Worm (Caenorhabditis elegans) whole organism, L1 larva: ENCODE measurements around the gene F02C12.1.

Experiments used
- C16A3.4 ChIP-seq: fragments of 150-350 bp; optimal IDR thresholded peaks from 2 replicates; lab custom pipeline; 2014; ENCODE audit warnings: missing biosample characterization, missing genetic modification characterization
- F16B12.6 ChIP-seq: fragments of 150-350 bp; optimal IDR thresholded peaks from 2 replicates; lab custom pipeline; 2014; ENCODE audit warnings: missing biosample characterization, missing genetic modification characterization
- aly-2 ChIP-seq: fragments of 150-350 bp; optimal IDR thresholded peaks from 2 replicates; lab custom pipeline; 2014; ENCODE audit warnings: missing biosample characterization, missing genetic modification characterization
- blmp-1 ChIP-seq: fragments of 150-350 bp; optimal IDR thresholded peaks from 2 replicates; lab custom pipeline; 2014; ENCODE audit warnings: missing biosample characterization, missing genetic modification characterization
- ceh-63 ChIP-seq: fragments of 200-800 bp; sonication (Bioruptor generic); optimal IDR thresholded peaks from 2 replicates; lab custom pipeline; 2018; ENCODE audit warnings: mild to moderate bottlenecking, missing genetic modification characterization, missing compliant biosample characterization
- ceh-8 ChIP-seq: fragments of 200-800 bp; sonication (Bioruptor generic); optimal IDR thresholded peaks from 2 replicates; lab custom pipeline; 2018; ENCODE audit warnings: mild to moderate bottlenecking, missing genetic modification characterization, moderate library complexity, missing compliant biosample characterization
- ceh-90 ChIP-seq: sonication (generic microtip); optimal IDR thresholded peaks from 2 replicates; lab custom pipeline; 2016; ENCODE audit warnings: missing genetic modification characterization, missing compliant biosample characterization
- ces-1 ChIP-seq: fragments of 150-350 bp; optimal IDR thresholded peaks from 2 replicates; lab custom pipeline; 2014; ENCODE audit warnings: missing biosample characterization, missing genetic modification reagents, missing genetic modification characterization
- dpl-1 ChIP-seq, 3 experiments: fragments of 150-350 bp in 2 of 3; sonication (generic microtip) in 1 of 3; optimal IDR thresholded peaks; 2 replicates each; lab custom pipeline; 2014 to 2017; ENCODE audit warnings: missing biosample characterization in 3 of 3, missing genetic modification characterization in 3 of 3, missing genetic modification reagents in 3 of 3
- dsc-1 ChIP-seq: sonication (generic microtip); optimal IDR thresholded peaks from 2 replicates; lab custom pipeline; 2016; ENCODE audit warnings: mild to moderate bottlenecking, missing genetic modification characterization, missing compliant biosample characterization
- efl-1 ChIP-seq, 4 experiments: fragments of 150-350 bp; optimal IDR thresholded peaks in 3 of 4; peaks in 1 of 4; 1 replicate in 1 of 4; 2 replicates in 3 of 4; lab custom pipeline; 2014; ENCODE audit warnings: missing biosample characterization in 2 of 4, missing genetic modification characterization in 2 of 4, missing genetic modification reagents in 2 of 4
- egl-13 ChIP-seq: sonication (generic microtip); optimal IDR thresholded peaks from 2 replicates; lab custom pipeline; 2016; ENCODE audit warnings: missing genotype, missing genetic modification reagents, missing genetic modification characterization, missing compliant biosample characterization
- elt-3 ChIP-seq, 6 experiments: fragments of 150-350 bp in 1 of 6; sonication (generic microtip); optimal IDR thresholded peaks; 2 replicates each; lab custom pipeline; 2017 to 2018; ENCODE audit warnings: missing biosample characterization in 6 of 6, missing genetic modification characterization in 6 of 6, inconsistent platforms in 1 of 6
- ets-5 ChIP-seq: fragments of 200-800 bp; sonication (Bioruptor generic); IDR thresholded peaks from 2 replicates; pipeline ENCODE4 v1.3.6; 2022; ENCODE audit warnings: missing genetic modification characterization, missing compliant biosample characterization
- fkh-10 ChIP-seq: sonication (generic microtip); optimal IDR thresholded peaks from 2 replicates; lab custom pipeline; 2017; ENCODE audit warnings: missing biosample characterization, missing genetic modification reagents, missing genetic modification characterization
- fkh-4 ChIP-seq: sonication (generic microtip); optimal IDR thresholded peaks from 2 replicates; lab custom pipeline; 2016; ENCODE audit warnings: missing compliant biosample characterization, missing genetic modification characterization, borderline replicate concordance
- fos-1 ChIP-seq: fragments of 150-350 bp; optimal IDR thresholded peaks from 2 replicates; lab custom pipeline; 2014; ENCODE audit warnings: missing biosample characterization, missing genetic modification characterization
- hlh-17 ChIP-seq: fragments of 200-800 bp; sonication (Bioruptor generic); optimal IDR thresholded peaks from 2 replicates; lab custom pipeline; 2018; ENCODE audit warnings: missing genetic modification characterization, mild to moderate bottlenecking, missing compliant biosample characterization, moderate library complexity, borderline replicate concordance
- hlh-4 ChIP-seq: sonication (generic microtip); optimal IDR thresholded peaks from 2 replicates; lab custom pipeline; 2016; ENCODE audit warnings: mild to moderate bottlenecking, missing genetic modification characterization, missing compliant biosample characterization
- hpl-2 ChIP-seq: fragments of 150-350 bp; optimal IDR thresholded peaks from 2 replicates; lab custom pipeline; 2014; ENCODE audit warnings: missing biosample characterization, missing genetic modification reagents, missing genetic modification characterization
- isw-1 ChIP-seq: fragments of 200-800 bp; sonication (Bioruptor generic); IDR thresholded peaks from 2 replicates; pipeline ENCODE4 v1.3.6; 2022; ENCODE audit warnings: missing genetic modification characterization, missing compliant biosample characterization
- jun-1 ChIP-seq: fragments of 150-350 bp; optimal IDR thresholded peaks from 2 replicates; lab custom pipeline; 2014; ENCODE audit warnings: missing biosample characterization, missing genetic modification reagents, missing genetic modification characterization
- lin-13 ChIP-seq: fragments of 150-350 bp; optimal IDR thresholded peaks from 2 replicates; lab custom pipeline; 2014; ENCODE audit warnings: missing biosample characterization, missing genetic modification reagents, missing genetic modification characterization
- lin-14 ChIP-seq: fragments of 200-800 bp; sonication (Bioruptor generic); optimal IDR thresholded peaks from 2 replicates; lab custom pipeline; 2018; ENCODE audit warnings: mild to moderate bottlenecking, missing genetic modification characterization, moderate library complexity, missing compliant biosample characterization
- lin-15B ChIP-seq: fragments of 150-350 bp; sonication (generic microtip); optimal IDR thresholded peaks from 3 replicates; lab custom pipeline; 2014; ENCODE audit warnings: missing biosample characterization, missing genetic modification characterization
- lin-35 ChIP-seq, 2 experiments: fragments of 150-350 bp; optimal IDR thresholded peaks; 2 replicates each; lab custom pipeline; 2014; ENCODE audit warnings: missing biosample characterization in 2 of 2, missing genetic modification characterization in 2 of 2, missing genetic modification reagents in 2 of 2
- lin-39 ChIP-seq: fragments of 150-350 bp; optimal IDR thresholded peaks from 2 replicates; lab custom pipeline; 2014; ENCODE audit warnings: missing biosample characterization, missing genetic modification reagents, missing genetic modification characterization
- lir-3 ChIP-seq: sonication (generic microtip); optimal IDR thresholded peaks from 2 replicates; lab custom pipeline; 2016; ENCODE audit warnings: mild to moderate bottlenecking, missing genetic modification characterization, moderate library complexity, missing compliant biosample characterization; ENCODE audit not compliant: poor library complexity
- mep-1 ChIP-seq: fragments of 150-350 bp; optimal IDR thresholded peaks from 2 replicates; lab custom pipeline; 2014; ENCODE audit warnings: missing biosample characterization, missing genetic modification characterization
- nhr-19 ChIP-seq: fragments of 200-800 bp; sonication (Bioruptor generic); conservative IDR thresholded peaks from 2 replicates; pipeline ENCODE4 v1.3.6; 2022; ENCODE audit warnings: missing genetic modification characterization, missing compliant biosample characterization
- nhr-47 ChIP-seq: sonication (generic microtip); optimal IDR thresholded peaks from 2 replicates; lab custom pipeline; 2016; ENCODE audit warnings: mild to moderate bottlenecking, missing genetic modification characterization, moderate library complexity, missing compliant biosample characterization
- nhr-71 ChIP-seq: sonication (generic microtip); optimal IDR thresholded peaks from 2 replicates; lab custom pipeline; 2016; ENCODE audit warnings: mild to moderate bottlenecking, missing genetic modification characterization, moderate library complexity, missing compliant biosample characterization
- nhr-76 ChIP-seq: sonication (generic microtip); optimal IDR thresholded peaks from 2 replicates; lab custom pipeline; 2017; ENCODE audit warnings: missing biosample characterization, missing genetic modification characterization
- nhr-84 ChIP-seq: sonication (generic microtip); optimal IDR thresholded peaks from 2 replicates; lab custom pipeline; 2017; ENCODE audit warnings: missing biosample characterization, missing genetic modification characterization
- nhr-90 ChIP-seq: sonication (generic microtip); optimal IDR thresholded peaks from 2 replicates; lab custom pipeline; 2016; ENCODE audit warnings: mild to moderate bottlenecking, missing genetic modification characterization, missing compliant biosample characterization; ENCODE audit not compliant: poor library complexity
- pqm-1 ChIP-seq: sonication (generic microtip); optimal IDR thresholded peaks from 3 replicates; lab custom pipeline; 2017; ENCODE audit warnings: missing biosample characterization, missing genetic modification characterization
- rnt-1 ChIP-seq: sonication (generic microtip); optimal IDR thresholded peaks from 2 replicates; lab custom pipeline; 2016; ENCODE audit warnings: mild to moderate bottlenecking, missing genetic modification characterization, moderate library complexity, missing compliant biosample characterization
- snpc-4 ChIP-seq: fragments of 150-350 bp; optimal IDR thresholded peaks from 2 replicates; lab custom pipeline; 2014; ENCODE audit warnings: missing biosample characterization, missing genetic modification characterization
- snu-23 ChIP-seq: sonication (generic microtip); optimal IDR thresholded peaks from 2 replicates; lab custom pipeline; 2016; ENCODE audit warnings: missing genetic modification characterization, missing compliant biosample characterization
- sox-4 ChIP-seq: sonication (generic microtip); optimal IDR thresholded peaks from 2 replicates; lab custom pipeline; 2016; ENCODE audit warnings: missing genetic modification characterization, missing compliant biosample characterization
- sup-37 ChIP-seq: fragments of 200-800 bp; sonication (Bioruptor generic); optimal IDR thresholded peaks from 2 replicates; lab custom pipeline; 2018; ENCODE audit warnings: mild to moderate bottlenecking, missing genetic modification characterization, missing compliant biosample characterization
- tbx-2 ChIP-seq: sonication (generic microtip); optimal IDR thresholded peaks from 2 replicates; lab custom pipeline; 2016; ENCODE audit warnings: missing genetic modification characterization, missing compliant biosample characterization
- unc-30 ChIP-seq: sonication (generic microtip); optimal IDR thresholded peaks from 2 replicates; lab custom pipeline; 2017; ENCODE audit warnings: missing biosample characterization, missing genetic modification characterization
- unc-86 ChIP-seq: sonication (generic microtip); optimal IDR thresholded peaks from 2 replicates; lab custom pipeline; 2016; ENCODE audit warnings: missing genetic modification characterization, missing compliant biosample characterization
- vab-15 ChIP-seq: sonication (generic microtip); optimal IDR thresholded peaks from 2 replicates; lab custom pipeline; 2017; ENCODE audit warnings: missing genotype, mild to moderate bottlenecking, missing genetic modification characterization, missing compliant biosample characterization
- xbp-1 ChIP-seq: sonication (generic microtip); optimal IDR thresholded peaks from 2 replicates; lab custom pipeline; 2016; ENCODE audit warnings: missing genetic modification characterization, missing compliant biosample characterization
- zip-4 ChIP-seq: fragments of 200-800 bp; sonication (Bioruptor generic); optimal IDR thresholded peaks from 2 replicates; lab custom pipeline; 2018; ENCODE audit warnings: mild to moderate bottlenecking, missing genetic modification characterization, moderate library complexity, missing compliant biosample characterization
- ztf-11 ChIP-seq, 2 experiments: sonication (generic microtip); optimal IDR thresholded peaks; 2 replicates each; lab custom pipeline; 2016 to 2017; ENCODE audit warnings: missing genetic modification characterization in 2 of 2, missing biosample characterization in 1 of 2, missing compliant biosample characterization in 1 of 2

F02C12.1 gene

DNA sequence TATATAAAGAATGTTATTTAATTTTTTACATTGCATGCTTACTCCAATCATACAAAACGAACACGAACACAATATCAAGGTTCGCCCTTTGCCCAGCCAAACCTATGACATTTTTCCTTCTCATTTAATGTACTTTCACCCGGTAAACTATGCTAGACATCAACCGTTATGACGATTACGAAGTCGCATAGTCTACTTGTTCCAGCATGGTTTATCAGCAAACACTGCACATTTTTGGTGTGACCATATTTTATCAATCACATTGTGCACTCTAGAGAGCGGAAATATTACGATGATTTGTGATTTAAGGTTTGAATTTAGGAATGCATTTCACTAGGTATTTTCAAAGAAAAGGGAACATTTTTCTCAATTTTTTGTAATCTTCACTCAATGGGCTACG is 41.3 kb upstream of the F02C12.1 start (continued):
- no peak for TF ChIP-seq blmp-1 (tag; lab: Kevin White, UChicago)
- no peak for TF ChIP-seq sup-37 (GFP tag; lab: Kevin White, UChicago)
- peak; percentile 6 for TF ChIP-seq lin-14 (GFP tag; lab: Kevin White, UChicago)
- TF ChIP-seq ceh-63: no peak
- TF ChIP-seq pqm-1 (tag; lab: Kevin White, UChicago): no peak
- no peak for TF ChIP-seq nhr-76 (tag; lab: Kevin White, UChicago)
- TF ChIP-seq dpl-1 (GFP tag; optimal IDR thresholded peaks at IDR 0.05; lab: Kevin White, UChicago): no peak
- peak in 1 of 2 experiments; percentile 50 for TF ChIP-seq lin-35 (GFP tag; optimal IDR thresholded peaks at IDR 0.05; lab: Kevin White, UChicago)
- no peak for TF ChIP-seq lin-13 (GFP tag; lab: Kevin White, UChicago)
- no peak for TF ChIP-seq isw-1 (GFP tag; lab: Robert Waterston, UW)
- TF ChIP-seq elt-3 (tag; optimal IDR thresholded peaks at IDR 0.05; lab: Kevin White, UChicago): no peak
- TF ChIP-seq ceh-8 (GFP tag; lab: Kevin White, UChicago): no peak
- no peak for TF ChIP-seq egl-13
- peak; percentile 23 for TF ChIP-seq nhr-71 (tag; lab: Kevin White, UChicago)
- no peak for TF ChIP-seq hlh-4 (tag; lab: Kevin White, UChicago)
- TF ChIP-seq lin-15B: no peak
- no peak for TF ChIP-seq snu-23
- TF ChIP-seq unc-30 (tag; lab: Kevin White, UChicago): no peak
- no peak for TF ChIP-seq F16B12.6
- TF ChIP-seq, all 84 proteins: peak for 6

DNA sequence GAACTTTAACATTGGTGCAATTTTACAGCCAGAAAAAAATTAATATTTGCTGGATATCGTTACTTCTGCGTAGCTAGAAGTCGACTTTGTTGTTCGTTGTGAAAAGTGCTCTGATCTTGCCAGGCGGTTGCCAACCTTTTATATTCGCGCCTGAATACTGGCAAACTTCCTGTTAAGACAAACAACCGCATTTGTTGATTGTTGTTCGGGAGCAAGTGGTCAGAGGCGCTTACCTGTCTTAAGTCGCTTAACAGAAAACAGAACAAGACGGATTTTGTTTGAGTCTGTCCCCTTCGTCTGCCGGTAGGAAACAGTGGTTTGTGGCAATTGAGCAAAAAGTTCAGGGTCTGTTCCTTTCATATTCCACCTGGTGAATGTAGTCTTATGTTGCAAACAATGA is 39.4 kb upstream of the F02C12.1 start, which contains the start of gene C49F8.15:
TSS of gene C49F8.15 (minus strand) at position 101 of the 400 bp plus-strand sequence.
- TF ChIP-seq rnt-1 (no peak), nhr-84 (no peak), hlh-4 (tag; lab: Kevin White, UChicago) (no peak), fkh-4 (no peak), ces-1 (GFP tag; lab: Kevin White, UChicago) (no peak), jun-1 (no peak), aly-2 (no peak), dpl-1 (GFP tag; optimal IDR thresholded peaks at IDR 0.05; lab: Kevin White, UChicago) (no peak), nhr-90 (no peak), fos-1 (tag; lab: Kevin White, UChicago) (no peak)

DNA sequence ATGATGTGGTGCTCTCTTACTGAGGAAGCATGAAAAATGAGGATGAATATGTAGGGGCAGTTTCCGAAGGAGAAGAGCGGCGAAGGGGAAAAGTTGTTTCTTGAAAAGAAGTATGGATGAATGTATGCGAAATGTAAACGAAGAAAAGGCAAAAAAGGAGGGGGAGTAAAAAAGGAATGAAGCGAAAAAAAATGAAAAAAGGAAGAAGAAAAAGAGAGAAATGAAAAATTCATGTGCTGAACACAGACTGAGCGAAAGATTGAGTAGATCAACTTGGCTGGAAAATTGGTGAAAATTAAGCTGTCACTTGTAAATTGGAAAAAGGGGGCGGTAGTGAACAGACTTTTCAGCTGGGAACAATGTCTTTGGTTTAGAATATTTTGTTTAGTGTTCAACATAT is 37.0 kb upstream of the F02C12.1 start, which contains the start of gene C49F8.1:
TSS of gene C49F8.1 (minus strand) at position 101 of the 400 bp plus-strand sequence.
- peak; percentile 48 for TF ChIP-seq unc-86 (tag; lab: Kevin White, UChicago)
- no peak for TF ChIP-seq ceh-90
- peak; percentile 40 for TF ChIP-seq lin-14 (GFP tag; lab: Kevin White, UChicago)
- TF ChIP-seq fkh-10 (GFP tag; lab: Kevin White, UChicago): peak; percentile 4
- no peak for TF ChIP-seq dsc-1 (tag; lab: Kevin White, UChicago)

DNA sequence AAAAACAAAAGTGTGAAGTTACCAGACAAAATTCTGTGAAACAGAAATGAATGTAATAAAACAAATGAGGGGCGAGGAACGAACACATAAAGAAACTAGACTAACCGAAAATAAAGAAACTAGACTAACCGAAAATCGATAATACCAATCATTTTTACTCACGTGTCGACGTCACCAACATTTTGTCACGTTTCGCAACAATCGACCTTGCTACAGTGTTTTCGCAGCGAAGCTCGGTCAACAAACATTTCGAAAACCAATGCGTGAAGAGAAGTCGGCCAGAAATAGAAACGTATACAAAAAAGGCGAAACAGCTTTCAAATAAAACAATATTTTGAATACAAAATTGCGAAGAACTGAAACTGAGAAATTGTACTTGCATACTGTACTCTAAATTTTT is 34.9 kb upstream of the F02C12.1 start:
- TF ChIP-seq sox-4 (tag; lab: Kevin White, UChicago): no peak
- no peak for TF ChIP-seq lin-39 (tag; lab: Kevin White, UChicago)
- TF ChIP-seq hpl-2 (GFP tag; lab: Kevin White, UChicago): no peak
- no peak for TF ChIP-seq xbp-1 (tag; lab: Kevin White, UChicago)
- TF ChIP-seq zip-4 (GFP tag; lab: Kevin White, UChicago): no peak
- TF ChIP-seq snu-23: peak; percentile 42
- no peak for TF ChIP-seq hlh-17 (GFP tag; lab: Kevin White, UChicago)
- no peak for TF ChIP-seq snpc-4 (tag; lab: Kevin White, UChicago)
- TF ChIP-seq pqm-1 (tag; lab: Kevin White, UChicago): no peak
- no peak for TF ChIP-seq ets-5
- TF ChIP-seq efl-1 (optimal IDR thresholded peaks at IDR 0.05; lab: Kevin White, UChicago): no peak
- peak in 1 of 2 experiments; percentile 56 for TF ChIP-seq efl-1 (GFP tag; optimal IDR thresholded peaks at IDR 0.05 in 1 of 2; lab: Kevin White, UChicago)
- TF ChIP-seq nhr-19 (GFP tag; lab: Robert Waterston, UW): 0 out of 2 replicates have a peak, but pooled peaks have one; percentile 8
- TF ChIP-seq jun-1: no peak
- TF ChIP-seq hlh-4 (tag; lab: Kevin White, UChicago): no peak
- no peak for TF ChIP-seq tbx-2 (tag; lab: Kevin White, UChicago)
- peak; percentile 36 for TF ChIP-seq nhr-71 (tag; lab: Kevin White, UChicago)
- no peak for TF ChIP-seq nhr-47 (tag; lab: Kevin White, UChicago)
- no peak for TF ChIP-seq vab-15 (tag; lab: Kevin White, UChicago)
- no peak for TF ChIP-seq C16A3.4 (tag; lab: Kevin White, UChicago)
- TF ChIP-seq mep-1 (tag; lab: Kevin White, UChicago): no peak
- TF ChIP-seq ztf-11 (tag; optimal IDR thresholded peaks at IDR 0.05; lab: Kevin White, UChicago): no peak
- TF ChIP-seq lir-3 (tag; lab: Kevin White, UChicago): no peak
